Worm (Caenorhabditis elegans) whole organism, mixed stage, embryonic: ENCODE results near the gene K01A12.4.

Experiments
- M03D4.4 ChIP-seq: sonication (generic microtip); optimal IDR thresholded peaks from 2 replicates; lab custom pipeline; 2017; ENCODE audit warnings: mild to moderate bottlenecking, missing genetic modification characterization, missing compliant biosample characterization
- bed-3 ChIP-seq: fragments of 200-800 bp; sonication (Bioruptor generic); optimal IDR thresholded peaks from 3 replicates; lab custom pipeline; 2018; ENCODE audit warnings: mild to moderate bottlenecking, missing genetic modification characterization, moderate library complexity, missing compliant biosample characterization
- blmp-1 ChIP-seq: fragments of 150-350 bp; optimal IDR thresholded peaks from 2 replicates; lab custom pipeline; 2014; ENCODE audit warnings: missing biosample characterization, missing genetic modification characterization
- ceh-39 ChIP-seq: fragments of 150-350 bp; optimal IDR thresholded peaks from 2 replicates; lab custom pipeline; 2014; ENCODE audit warnings: missing biosample characterization, missing genetic modification characterization
- ceh-43 ChIP-seq: fragments of 200-800 bp; sonication (Bioruptor generic); optimal IDR thresholded peaks from 2 replicates; lab custom pipeline; 2018; ENCODE audit warnings: mild to moderate bottlenecking, missing genetic modification characterization, moderate library complexity, missing compliant biosample characterization
- ceh-83 ChIP-seq: fragments of 200-800 bp; sonication (Bioruptor generic); optimal IDR thresholded peaks from 2 replicates; lab custom pipeline; 2018; ENCODE audit warnings: mild to moderate bottlenecking, missing genetic modification characterization, missing compliant biosample characterization
- ces-1 ChIP-seq: fragments of 150-350 bp; optimal IDR thresholded peaks from 2 replicates; lab custom pipeline; 2014; ENCODE audit warnings: missing biosample characterization, missing genetic modification reagents, missing genetic modification characterization
- cnd-1 ChIP-seq: fragments of 200-800 bp; sonication (Bioruptor generic); optimal IDR thresholded peaks from 2 replicates; lab custom pipeline; 2018; ENCODE audit warnings: mild to moderate bottlenecking, missing genetic modification characterization, missing compliant biosample characterization
- drap-1 ChIP-seq: fragments of 200-800 bp; sonication (Bioruptor generic); optimal IDR thresholded peaks from 3 replicates; lab custom pipeline; 2018; ENCODE audit warnings: mild to moderate bottlenecking, missing genetic modification characterization, missing compliant biosample characterization
- elt-1 ChIP-seq: sonication (generic microtip); optimal IDR thresholded peaks from 2 replicates; lab custom pipeline; 2017; ENCODE audit warnings: missing genetic modification characterization, mild to moderate bottlenecking, missing compliant biosample characterization, antibody characterized with exemption, moderate library complexity, borderline replicate concordance; ENCODE audit not compliant: insufficient read depth
- elt-3 ChIP-seq: fragments of 150-350 bp; optimal IDR thresholded peaks from 2 replicates; lab custom pipeline; 2014; ENCODE audit warnings: missing biosample characterization, missing genetic modification characterization
- flh-1 ChIP-seq: fragments of 200-800 bp; sonication (Bioruptor generic); optimal IDR thresholded peaks from 2 replicates; lab custom pipeline; 2018; ENCODE audit warnings: mild to moderate bottlenecking, missing genetic modification characterization, moderate library complexity, missing compliant biosample characterization
- ham-2 ChIP-seq: fragments of 200-800 bp; sonication (Bioruptor generic); optimal IDR thresholded peaks from 2 replicates; lab custom pipeline; 2018; ENCODE audit warnings: mild to moderate bottlenecking, missing genetic modification characterization, missing compliant biosample characterization
- hlh-1 ChIP-seq: fragments of 150-350 bp; optimal IDR thresholded peaks from 2 replicates; lab custom pipeline; 2014; ENCODE audit warnings: missing biosample characterization, missing genetic modification reagents, missing genetic modification characterization
- lin-13 ChIP-seq: fragments of 150-350 bp; optimal IDR thresholded peaks from 2 replicates; lab custom pipeline; 2014; ENCODE audit warnings: missing biosample characterization, missing genetic modification characterization
- lin-32 ChIP-seq: fragments of 200-800 bp; sonication (Bioruptor generic); optimal IDR thresholded peaks from 2 replicates; lab custom pipeline; 2018; ENCODE audit warnings: mild to moderate bottlenecking, missing genetic modification characterization, missing compliant biosample characterization
- lsy-2 ChIP-seq: fragments of 150-350 bp; optimal IDR thresholded peaks from 2 replicates; lab custom pipeline; 2014; ENCODE audit warnings: missing biosample characterization, missing genetic modification characterization
- mab-5 ChIP-seq: fragments of 150-350 bp; optimal IDR thresholded peaks from 2 replicates; lab custom pipeline; 2014; ENCODE audit warnings: missing biosample characterization, missing genetic modification characterization
- mep-1 ChIP-seq: fragments of 150-350 bp; optimal IDR thresholded peaks from 2 replicates; lab custom pipeline; 2017; ENCODE audit warnings: missing biosample characterization, missing genetic modification reagents, missing genetic modification characterization, inconsistent platforms
- mls-2 ChIP-seq: sonication (generic microtip); optimal IDR thresholded peaks from 2 replicates; lab custom pipeline; 2016; ENCODE audit warnings: mild to moderate bottlenecking, missing genetic modification characterization, moderate library complexity, missing compliant biosample characterization
- nhr-12 ChIP-seq: fragments of 150-350 bp; optimal IDR thresholded peaks from 2 replicates; lab custom pipeline; 2014; ENCODE audit warnings: missing biosample characterization, missing genetic modification characterization
- nhr-237 ChIP-seq: fragments of 150-350 bp; optimal IDR thresholded peaks from 2 replicates; lab custom pipeline; 2014; ENCODE audit warnings: missing biosample characterization, missing genetic modification characterization
- nhr-28 ChIP-seq: fragments of 150-350 bp; optimal IDR thresholded peaks from 2 replicates; lab custom pipeline; 2014; ENCODE audit warnings: missing biosample characterization, missing genetic modification characterization
- nhr-76 ChIP-seq: sonication (generic microtip); optimal IDR thresholded peaks from 2 replicates; lab custom pipeline; 2017; ENCODE audit warnings: missing biosample characterization, missing genetic modification characterization
- pha-4 ChIP-seq: fragments of 150-350 bp; optimal IDR thresholded peaks from 2 replicates; lab custom pipeline; 2018; ENCODE audit warnings: missing biosample characterization, missing genetic modification reagents, missing genetic modification characterization
- snpc-4 ChIP-seq: fragments of 150-350 bp; optimal IDR thresholded peaks from 2 replicates; lab custom pipeline; 2014; ENCODE audit warnings: missing biosample characterization, missing genetic modification characterization
- sptf-1 ChIP-seq: sonication (generic microtip); optimal IDR thresholded peaks from 2 replicates; lab custom pipeline; 2017; ENCODE audit warnings: mild to moderate bottlenecking, missing genetic modification characterization, moderate library complexity, missing compliant biosample characterization
- unc-120 ChIP-seq: sonication (generic microtip); optimal IDR thresholded peaks from 2 replicates; lab custom pipeline; 2017; ENCODE audit warnings: missing genetic modification characterization, missing compliant biosample characterization; ENCODE audit not compliant: poor library complexity, severe bottlenecking
- unc-39 ChIP-seq: fragments of 150-350 bp; optimal IDR thresholded peaks from 2 replicates; lab custom pipeline; 2014; ENCODE audit warnings: missing biosample characterization, missing genetic modification characterization
- unc-62 ChIP-seq: fragments of 150-350 bp; optimal IDR thresholded peaks from 2 replicates; lab custom pipeline; 2014; ENCODE audit warnings: missing biosample characterization, missing genetic modification reagents, missing genetic modification characterization
- zip-8 ChIP-seq: fragments of 150-350 bp; optimal IDR thresholded peaks from 2 replicates; lab custom pipeline; 2014; ENCODE audit warnings: missing biosample characterization, missing genetic modification characterization
- ztf-11 ChIP-seq: fragments of 150-350 bp; optimal IDR thresholded peaks from 2 replicates; lab custom pipeline; 2014; ENCODE audit warnings: missing biosample characterization, missing genetic modification characterization

K01A12.4 gene

ce11 chrX:8566521-8567032, 44.1 kb upstream of the K01A12.4 start:
- TF ChIP-seq flh-1 (GFP tag; lab: Kevin White, UChicago) = no peak

ce11 chrX:8567166-8567565, 43.5 kb upstream of the K01A12.4 start:
- TF ChIP-seq lin-32 = no peak
- TF ChIP-seq mls-2 (tag; lab: Kevin White, UChicago) = no peak
- TF ChIP-seq hlh-1 = no peak
- no peak for TF ChIP-seq unc-62
- TF ChIP-seq nhr-28 (tag; lab: Kevin White, UChicago) = no peak
- no peak for TF ChIP-seq blmp-1
- TF ChIP-seq sptf-1 (tag; lab: Kevin White, UChicago) = no peak
- TF ChIP-seq pha-4 (tag; lab: Kevin White, UChicago) = no peak
- TF ChIP-seq elt-3 = no peak
- TF ChIP-seq zip-8 (tag; lab: Kevin White, UChicago) = no peak
- no peak for TF ChIP-seq bed-3 (GFP tag; lab: Kevin White, UChicago)
- no peak for TF ChIP-seq mep-1 (tag; lab: Kevin White, UChicago)
- TF ChIP-seq snpc-4 (tag; lab: Kevin White, UChicago) = no peak
- no peak for TF ChIP-seq elt-1 (tag; lab: Kevin White, UChicago)
- no peak for TF ChIP-seq ces-1
- no peak for TF ChIP-seq cnd-1 (tag; lab: Kevin White, UChicago)
- no peak for TF ChIP-seq ceh-43 (GFP tag; lab: Kevin White, UChicago)

DNA sequence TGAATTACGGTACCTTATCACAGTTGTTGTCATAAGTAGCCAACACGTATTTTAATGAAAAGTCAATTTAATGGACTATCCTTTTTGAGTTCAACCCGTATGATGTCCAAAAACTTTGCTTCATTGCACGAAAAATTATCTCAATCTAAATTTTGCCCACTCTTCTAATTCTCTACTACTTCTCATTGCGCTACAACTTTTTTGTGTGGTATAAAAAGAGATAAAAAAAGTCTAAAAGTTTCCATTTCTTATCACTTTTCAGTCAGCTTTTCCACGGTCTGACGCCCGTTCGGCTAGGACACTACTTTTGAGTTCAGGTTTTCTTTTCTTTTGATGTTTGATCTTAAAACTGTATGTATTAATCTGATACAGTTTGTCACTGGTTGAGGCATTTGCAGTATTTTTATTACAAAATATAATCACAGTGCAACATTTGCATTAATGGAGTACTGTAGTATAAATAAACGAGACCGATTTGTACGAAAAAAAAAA, 42.8 kb upstream of the K01A12.4 start:
- TF ChIP-seq mls-2 (tag; lab: Kevin White, UChicago) = no peak
- TF ChIP-seq blmp-1 = no peak
- TF ChIP-seq elt-3 = no peak
- TF ChIP-seq ztf-11 = no peak
- no peak for TF ChIP-seq ceh-83
- no peak for TF ChIP-seq cnd-1 (tag; lab: Kevin White, UChicago)
- TF ChIP-seq unc-62 = no peak
- TF ChIP-seq hlh-1 = no peak
- TF ChIP-seq nhr-28 (tag; lab: Kevin White, UChicago) = no peak
- no peak for TF ChIP-seq unc-39 (tag; lab: Kevin White, UChicago)
- TF ChIP-seq elt-1 (tag; lab: Kevin White, UChicago) = no peak
- no peak for TF ChIP-seq mep-1 (tag; lab: Kevin White, UChicago)
- no peak for TF ChIP-seq ces-1
- TF ChIP-seq ceh-39 = no peak
- no peak for TF ChIP-seq lin-13 (tag; lab: Kevin White, UChicago)
- TF ChIP-seq nhr-12 (tag; lab: Kevin White, UChicago) = no peak
- no peak for TF ChIP-seq sptf-1 (tag; lab: Kevin White, UChicago)
- TF ChIP-seq M03D4.4 (tag; lab: Kevin White, UChicago) = no peak

ce11 chrX:8568423-8568903, 42.2 kb upstream of the K01A12.4 start:
- TF ChIP-seq unc-62 (peak; percentile 95), ham-2 (GFP tag; lab: Kevin White, UChicago) (peak; percentile 53), drap-1 (peak; percentile 7), hlh-1 (peak; percentile 55), nhr-237 (tag; lab: Kevin White, UChicago) (no peak)

ce11 chrX:8569159-8569558, 41.5 kb upstream of the K01A12.4 start:
- TF ChIP-seq lsy-2 = no peak
- no peak for TF ChIP-seq ces-1
- TF ChIP-seq cnd-1 (tag; lab: Kevin White, UChicago) = no peak
- TF ChIP-seq unc-39 (tag; lab: Kevin White, UChicago) = no peak
- peak; percentile 80 for TF ChIP-seq mls-2 (tag; lab: Kevin White, UChicago)
- TF ChIP-seq unc-62 = no peak
- no peak for TF ChIP-seq M03D4.4 (tag; lab: Kevin White, UChicago)
- TF ChIP-seq mab-5 (tag; lab: Kevin White, UChicago) = no peak
- TF ChIP-seq elt-1 (tag; lab: Kevin White, UChicago) = no peak
- TF ChIP-seq hlh-1 = no peak
- peak; percentile 11 for TF ChIP-seq unc-120 (tag; lab: Kevin White, UChicago)
- peak; percentile 21 for TF ChIP-seq sptf-1 (tag; lab: Kevin White, UChicago)
- no peak for TF ChIP-seq nhr-237 (tag; lab: Kevin White, UChicago)
- TF ChIP-seq nhr-76 (tag; lab: Kevin White, UChicago) = no peak
- TF ChIP-seq, all 35 proteins: peak for 3
